Fruit fly (Drosophila melanogaster): ENCODE data around the gene Cep135.

DNA sequence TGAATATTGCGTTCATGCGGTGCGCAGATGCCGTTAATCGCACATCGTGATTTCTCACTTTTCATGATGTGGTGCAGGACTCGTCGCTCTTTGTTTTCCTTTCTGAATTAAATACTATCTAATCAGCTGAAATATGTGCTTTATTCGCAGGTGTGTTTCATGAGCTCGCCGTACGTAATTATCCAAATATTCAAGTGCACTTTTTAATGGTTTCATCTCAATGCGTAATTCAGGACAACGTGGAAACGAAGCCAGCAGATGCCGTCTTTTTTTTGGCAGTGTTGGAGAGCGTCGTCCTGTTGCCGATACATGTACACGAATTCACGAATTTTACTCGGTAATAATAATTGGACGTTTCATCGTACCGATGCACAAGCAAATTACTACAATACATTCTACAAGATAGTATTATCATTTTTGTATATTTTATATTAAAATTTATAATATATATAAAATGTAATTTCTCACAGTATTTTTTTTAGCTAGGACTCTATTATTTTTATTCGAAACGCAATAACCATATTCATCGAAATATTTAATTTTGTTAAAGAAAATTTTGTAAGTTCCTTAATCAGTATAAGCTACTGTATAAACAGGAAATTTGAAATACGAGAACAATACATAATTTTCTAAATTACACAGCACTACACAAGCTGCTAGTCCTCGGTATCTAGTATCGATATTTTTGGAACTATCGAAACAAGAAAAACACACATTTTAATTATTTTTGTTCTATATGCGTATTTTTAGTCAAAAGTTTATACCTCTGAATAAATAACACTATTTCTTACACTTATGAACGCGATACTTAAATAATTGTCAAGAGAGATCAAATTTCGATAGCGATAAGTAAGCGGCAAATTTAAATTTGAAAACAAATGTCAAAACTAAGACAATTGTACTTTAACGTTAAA, 20.4 kb downstream of the Cep135 start, which contains the start of gene CG12316:
- TF ChIP-seq ttk (optimal IDR thresholded peaks at IDR 0.05) (no peak), Myc (optimal IDR thresholded peaks at IDR 0.05) (no peak), psq (optimal IDR thresholded peaks at IDR 0.05) (no peak), h (optimal IDR thresholded peaks at IDR 0.05) (no peak), insv (optimal IDR thresholded peaks at IDR 0.05) (no peak)
